Fruit fly (Drosophila melanogaster) whole organism, embryonic: ENCODE measurements around the gene CG14232.

Source experiments
- Bgb ChIP-seq: fragments of 200-800 bp; sonication (Bioruptor generic); IDR thresholded peaks from 2 replicates; pipeline ENCODE4 v1.3.6; 2022; ENCODE audit warnings: missing biosample characterization, missing genetic modification characterization; ENCODE audit not compliant: partially characterized antibody
- CG13296 ChIP-seq: fragments of 200-800 bp; sonication (Bioruptor generic); optimal IDR thresholded peaks from 3 replicates; lab custom pipeline; 2018; ENCODE audit warnings: missing biosample characterization, mild to moderate bottlenecking, missing genetic modification characterization
- CG16863 ChIP-seq: fragments of 200-800 bp; sonication (Bioruptor generic); optimal IDR thresholded peaks from 3 replicates; lab custom pipeline; 2016; ENCODE audit warnings: missing biosample characterization, missing genetic modification characterization
- CG17361 ChIP-seq: fragments of 200-800 bp; sonication (Bioruptor generic); IDR thresholded peaks from 3 replicates; pipeline ENCODE4 v1.3.6; 2022; ENCODE audit warnings: missing biosample characterization, missing genetic modification characterization
- CG17385 ChIP-seq: fragments of 200-800 bp; sonication (Bioruptor generic); optimal IDR thresholded peaks from 3 replicates; lab custom pipeline; 2018; ENCODE audit warnings: missing biosample characterization, mild to moderate bottlenecking, missing genetic modification characterization
- CG18599 ChIP-seq: fragments of 200-800 bp; sonication (Bioruptor generic); optimal IDR thresholded peaks from 3 replicates; lab custom pipeline; 2017; ENCODE audit warnings: missing biosample characterization, missing genetic modification characterization, mild to moderate bottlenecking, moderate library complexity, missing genetic modification reagents
- CG18764 ChIP-seq: fragments of 200-800 bp; sonication (Bioruptor generic); optimal IDR thresholded peaks from 3 replicates; lab custom pipeline; 2016; ENCODE audit warnings: missing biosample characterization, missing genetic modification characterization
- CG30403 ChIP-seq: fragments of 200-800 bp; sonication (Bioruptor generic); optimal IDR thresholded peaks from 3 replicates; lab custom pipeline; 2016; ENCODE audit warnings: missing biosample characterization, missing genetic modification characterization
- CG3163 ChIP-seq: fragments of 200-800 bp; sonication (Bioruptor generic); optimal IDR thresholded peaks from 3 replicates; lab custom pipeline; 2016; ENCODE audit warnings: missing biosample characterization, missing genetic modification characterization
- CG32532 ChIP-seq: fragments of 200-800 bp; sonication (Bioruptor generic); IDR thresholded peaks from 2 replicates; pipeline ENCODE4 v1.3.6; 2022; ENCODE audit warnings: missing biosample characterization, missing genetic modification characterization
- CG3995 ChIP-seq: fragments of 200-800 bp; sonication (Bioruptor generic); optimal IDR thresholded peaks from 3 replicates; lab custom pipeline; 2016; ENCODE audit warnings: missing biosample characterization, missing genetic modification characterization
- CG42726 ChIP-seq: fragments of 200-800 bp; sonication (Bioruptor generic); IDR thresholded peaks from 2 replicates; pipeline ENCODE4 v1.3.6; 2022; ENCODE audit warnings: missing biosample characterization, missing genetic modification characterization; ENCODE audit not compliant: partially characterized antibody
- CG7928 ChIP-seq: fragments of 200-800 bp; sonication (Bioruptor generic); optimal IDR thresholded peaks from 2 replicates; lab custom pipeline; 2017; ENCODE audit warnings: missing biosample characterization, mild to moderate bottlenecking, missing genetic modification characterization
- CG9215 ChIP-seq: fragments of 200-800 bp; sonication (Bioruptor generic); IDR thresholded peaks from 2 replicates; pipeline ENCODE4 v1.3.6; 2022; ENCODE audit warnings: missing biosample characterization, missing genetic modification characterization
- CG9876 ChIP-seq: fragments of 200-800 bp; sonication (Bioruptor generic); optimal IDR thresholded peaks from 2 replicates; lab custom pipeline; 2016; ENCODE audit warnings: missing biosample characterization, missing genetic modification characterization
- CoRest ChIP-seq: fragments of 200-800 bp; sonication (Bioruptor generic); optimal IDR thresholded peaks from 3 replicates; lab custom pipeline; 2018; ENCODE audit warnings: missing biosample characterization, mild to moderate bottlenecking, missing genetic modification characterization, moderate library complexity
- Doc3 ChIP-seq: fragments of 200-800 bp; sonication (Bioruptor generic); IDR thresholded peaks from 3 replicates; pipeline ENCODE4 v1.3.6; 2022; ENCODE audit warnings: missing biosample characterization, missing genetic modification characterization; ENCODE audit not compliant: partially characterized antibody
- Gug ChIP-seq: fragments of 200-800 bp; sonication (Bioruptor generic); IDR thresholded peaks from 4 replicates; pipeline ENCODE4 v1.3.6; 2022; ENCODE audit warnings: missing biosample characterization, missing genetic modification characterization
- HmgZ ChIP-seq: fragments of 200-800 bp; sonication (Bioruptor generic); optimal IDR thresholded peaks from 2 replicates; lab custom pipeline; 2018; ENCODE audit warnings: missing biosample characterization, mild to moderate bottlenecking, missing genetic modification characterization
- Lhr ChIP-seq: fragments of 200-800 bp; sonication (Bioruptor generic); optimal IDR thresholded peaks from 3 replicates; lab custom pipeline; 2017; ENCODE audit warnings: mild to moderate bottlenecking, missing biosample characterization, missing genetic modification reagents, missing genetic modification characterization
- MESR4 ChIP-seq: fragments of 200-800 bp; sonication (Bioruptor generic); optimal IDR thresholded peaks from 2 replicates; lab custom pipeline; 2018; ENCODE audit warnings: missing biosample characterization, mild to moderate bottlenecking, missing genetic modification characterization, moderate library complexity
- Med ChIP-seq: fragments of 200-800 bp; sonication (Bioruptor generic); peaks from one replicate; lab custom pipeline; 2016; ENCODE audit warnings: missing biosample characterization, missing genetic modification characterization, mild to moderate bottlenecking, inconsistent platforms, moderate library complexity
- Meics ChIP-seq: fragments of 200-800 bp; sonication (Bioruptor generic); optimal IDR thresholded peaks from 2 replicates; lab custom pipeline; 2017; ENCODE audit warnings: missing biosample characterization, mild to moderate bottlenecking, missing genetic modification characterization
- Sry-β ChIP-seq: fragments of 200-800 bp; sonication (Bioruptor generic); optimal IDR thresholded peaks from 2 replicates; lab custom pipeline; 2018; ENCODE audit warnings: missing biosample characterization, mild to moderate bottlenecking, missing genetic modification characterization, moderate library complexity
- Ssrp ChIP-seq: fragments of 200-800 bp; sonication (Bioruptor generic); optimal IDR thresholded peaks from 2 replicates; lab custom pipeline; 2018; ENCODE audit warnings: missing biosample characterization, mild to moderate bottlenecking, missing genetic modification characterization, moderate library complexity
- Trl ChIP-seq, 3 experiments: fragments of >200 bp in 2 of 3; fragments of 200-800 bp in 1 of 3; sonication (Bioruptor generic) in 1 of 3; optimal IDR thresholded peaks; 2 replicates in 1 of 3; 3 replicates in 2 of 3; lab custom pipeline; 2016 to 2017; ENCODE audit warnings: missing biosample characterization in 1 of 3, missing genetic modification characterization in 1 of 3
- YL-1 ChIP-seq: fragments of 200-800 bp; sonication (Bioruptor generic); optimal IDR thresholded peaks from 3 replicates; lab custom pipeline; 2017; ENCODE audit warnings: missing biosample characterization, mild to moderate bottlenecking, missing genetic modification characterization
- abd-A ChIP-seq: fragments of 200-800 bp; sonication (Bioruptor generic); optimal IDR thresholded peaks from 3 replicates; lab custom pipeline; 2019; ENCODE audit warnings: missing biosample characterization, mild to moderate bottlenecking, missing genetic modification characterization, moderate library complexity
- ato ChIP-seq: fragments of 200-800 bp; sonication (Bioruptor generic); IDR thresholded peaks from 2 replicates; pipeline ENCODE4 v1.3.6; 2022; ENCODE audit warnings: missing biosample characterization, missing genetic modification characterization; ENCODE audit not compliant: partially characterized antibody
- btn ChIP-seq: fragments of 200-800 bp; sonication (Bioruptor generic); optimal IDR thresholded peaks from 2 replicates; lab custom pipeline; 2016; ENCODE audit warnings: missing biosample characterization, missing genetic modification characterization
- crol ChIP-seq: fragments of 200-800 bp; sonication (Bioruptor generic); IDR thresholded peaks from 2 replicates; pipeline ENCODE4 v1.3.6; 2022; ENCODE audit warnings: missing biosample characterization, missing genetic modification characterization
- dpn ChIP-seq, 2 experiments: fragments of 200-800 bp; sonication (Bioruptor generic); optimal IDR thresholded peaks; 3 replicates each; lab custom pipeline; 2016; ENCODE audit warnings: missing biosample characterization in 2 of 2, missing genetic modification characterization in 2 of 2
- ewg ChIP-seq: fragments of 200-800 bp; sonication (Bioruptor generic); optimal IDR thresholded peaks from 3 replicates; lab custom pipeline; 2017; ENCODE audit warnings: mild to moderate bottlenecking, missing biosample characterization, missing genetic modification reagents, missing genetic modification characterization
- grau ChIP-seq: fragments of 200-800 bp; optimal IDR thresholded peaks from 3 replicates; lab custom pipeline; 2019; ENCODE audit warnings: missing biosample characterization, mild to moderate bottlenecking, missing genetic modification characterization, moderate library complexity
- hb ChIP-seq: fragments of 200-800 bp; sonication (Bioruptor generic); IDR thresholded peaks from 3 replicates; pipeline ENCODE4 v1.3.6; 2022; ENCODE audit warnings: missing biosample characterization, missing genetic modification characterization; ENCODE audit not compliant: partially characterized antibody
- hkb ChIP-seq, 2 experiments: fragments of 200-800 bp in 1 of 2; fragments of >200 bp in 1 of 2; sonication (Bioruptor generic) in 1 of 2; IDR thresholded peaks in 1 of 2; optimal IDR thresholded peaks in 1 of 2; 2 replicates each; pipeline versions ENCODE4 v1.3.6 to Lab custom; 2017 to 2022; ENCODE audit warnings: missing biosample characterization in 1 of 2, missing genetic modification characterization in 1 of 2
- kay ChIP-seq: fragments of 200-800 bp; sonication (Bioruptor generic); optimal IDR thresholded peaks from 2 replicates; lab custom pipeline; 2016; ENCODE audit warnings: missing biosample characterization, missing genetic modification characterization
- lilli ChIP-seq: fragments of 200-800 bp; sonication (Bioruptor generic); optimal IDR thresholded peaks from 3 replicates; lab custom pipeline; 2016; ENCODE audit warnings: missing biosample characterization, missing genetic modification characterization
- mirr ChIP-seq: fragments of 200-800 bp; sonication (Bioruptor generic); optimal IDR thresholded peaks from 3 replicates; lab custom pipeline; 2018; ENCODE audit warnings: missing biosample characterization, mild to moderate bottlenecking, missing genetic modification characterization
- otp ChIP-seq: fragments of 200-800 bp; sonication (Bioruptor generic); IDR thresholded peaks from 3 replicates; pipeline ENCODE4, ENCODE4 v1.3.6; 2022; ENCODE audit warnings: missing biosample characterization, missing genetic modification characterization
- slbo ChIP-seq: fragments of 200-800 bp; sonication (Bioruptor generic); IDR thresholded peaks from 2 replicates; pipeline ENCODE4 v1.3.6; 2022; ENCODE audit warnings: missing biosample characterization, missing genetic modification characterization
- sna ChIP-seq: fragments of 200-800 bp; sonication (Bioruptor generic); IDR thresholded peaks from 2 replicates; pipeline ENCODE4 v1.3.6; 2022; ENCODE audit warnings: missing biosample characterization, missing genetic modification characterization; ENCODE audit not compliant: partially characterized antibody
- sug ChIP-seq: fragments of 200-800 bp; optimal IDR thresholded peaks from 2 replicates; lab custom pipeline; 2019; ENCODE audit warnings: missing biosample characterization, mild to moderate bottlenecking, missing genetic modification characterization, moderate library complexity
- tll ChIP-seq, 2 experiments: fragments of 200-800 bp in 1 of 2; fragments of >200 bp in 1 of 2; sonication (Bioruptor generic) in 1 of 2; optimal IDR thresholded peaks; 2 replicates each; lab custom pipeline; 2017 to 2019; ENCODE audit warnings: missing biosample characterization in 2 of 2, missing genetic modification characterization in 2 of 2, mild to moderate bottlenecking in 1 of 2, moderate library complexity in 1 of 2
- unpg ChIP-seq: fragments of 200-800 bp; sonication (Bioruptor generic); optimal IDR thresholded peaks from 3 replicates; lab custom pipeline; 2018; ENCODE audit warnings: missing biosample characterization, mild to moderate bottlenecking, missing genetic modification characterization, moderate library complexity
- zfh2 ChIP-seq: fragments of 200-800 bp; sonication (Bioruptor generic); optimal IDR thresholded peaks from 2 replicates; lab custom pipeline; 2016; ENCODE audit warnings: missing biosample characterization, missing genetic modification characterization

Gene CG14232

dm6 chrX:19683040-19683875 lies 20.8 kb downstream of the CG14232 start, which contains the start of the genes dome and Ubqn (continued):
- TF ChIP-seq CG18764, result no peak
- peak; percentile 98 for TF ChIP-seq Trl (optimal IDR thresholded peaks at IDR 0.05; lab: Kevin White, UChicago)
- TF ChIP-seq Trl (GFP tag; optimal IDR thresholded peaks at IDR 0.05; lab: Kevin White, UChicago), result peak; percentile 22
- peak; percentile 4 for TF ChIP-seq mirr (GFP tag; lab: Kevin White, UChicago)
- TF ChIP-seq ewg (GFP tag; lab: Kevin White, UChicago), result peak; percentile 27
- TF ChIP-seq CG9215, result 0 out of 2 replicates have a peak, but pooled peaks have one; percentile 14
- TF ChIP-seq sna (GFP tag; lab: Robert Waterston, UW), result peak; percentile 88
- TF ChIP-seq CG7928 (GFP tag; lab: Kevin White, UChicago), result peak; percentile 94
- TF ChIP-seq abd-A (tag; lab: Kevin White, UChicago), result no peak
- peak; percentile 82 for TF ChIP-seq Doc3 (GFP tag; lab: Robert Waterston, UW)
- TF ChIP-seq lilli (GFP tag; lab: Kevin White, UChicago), result peak; percentile 31
- TF ChIP-seq CG3995 (GFP tag; lab: Kevin White, UChicago), result peak; percentile 42
- TF ChIP-seq CG13296 (GFP tag; lab: Kevin White, UChicago), result peak; percentile 23
- peak; percentile 71 for TF ChIP-seq kay
- TF ChIP-seq MESR4 (GFP tag; lab: Kevin White, UChicago), result peak; percentile 74
- peak; percentile 35 for TF ChIP-seq CG18599 (GFP tag; lab: Kevin White, UChicago)
- peak; percentile 88 for TF ChIP-seq Bgb (GFP tag; lab: Robert Waterston, UW)
- TF ChIP-seq tll (GFP tag; optimal IDR thresholded peaks at IDR 0.05; lab: Kevin White, UChicago), result peak; percentile 93 to 94
- no peak for TF ChIP-seq Gug (GFP tag; lab: Robert Waterston, UW)
- TF ChIP-seq hkb (optimal IDR thresholded peaks at IDR 0.05; lab: Kevin White, UChicago), result peak; percentile 63
- 0 out of 2 replicates have a peak, but pooled peaks have one; percentile 22 for TF ChIP-seq hkb (GFP tag; IDR thresholded peaks at IDR 0.05; lab: Robert Waterston, UW)
- peak; percentile 82 for TF ChIP-seq ato (GFP tag; lab: Robert Waterston, UW)
- no peak for TF ChIP-seq btn (GFP tag; lab: Kevin White, UChicago)
- TF ChIP-seq zfh2 (GFP tag; lab: Kevin White, UChicago), result peak; percentile 27
- peak; percentile 74 for TF ChIP-seq sug (tag; lab: Kevin White, UChicago)
- peak; percentile 36 for TF ChIP-seq Meics (GFP tag; lab: Kevin White, UChicago)
- TF ChIP-seq CG3163, result peak; percentile 60
- peak; percentile 44 for TF ChIP-seq CG17385 (GFP tag; lab: Kevin White, UChicago)
- peak; percentile 93 for TF ChIP-seq hb (GFP tag; lab: Robert Waterston, UW)
- TF ChIP-seq Ssrp (tag; lab: Kevin White, UChicago), result no peak
- peak; percentile 10 for TF ChIP-seq HmgZ
- no peak for TF ChIP-seq slbo (GFP tag; lab: Robert Waterston, UW)
- TF ChIP-seq crol, result peak; percentile 92
- peak; percentile 65; the same call in 1 of the 2 replicates for TF ChIP-seq CG42726 (GFP tag; lab: Robert Waterston, UW)
- peak; percentile 58 for TF ChIP-seq Sry-β (GFP tag; lab: Kevin White, UChicago)
- peak; percentile 17 for TF ChIP-seq CG30403 (GFP tag; lab: Kevin White, UChicago)
- no peak for TF ChIP-seq otp
- peak; percentile 1 for TF ChIP-seq grau (tag; lab: Kevin White, UChicago)
- TF ChIP-seq CG16863 (GFP tag; lab: Kevin White, UChicago), result peak; percentile 46
- TF ChIP-seq CG9876 (GFP tag; lab: Kevin White, UChicago), result no peak
- TF ChIP-seq Lhr (GFP tag; lab: Kevin White, UChicago), result peak; percentile 39
- peak; percentile 77 for TF ChIP-seq Med (GFP tag; lab: Kevin White, UChicago)
- peak in 1 of 2 experiments; percentile 30 for TF ChIP-seq dpn (GFP tag; optimal IDR thresholded peaks at IDR 0.05; lab: Kevin White, UChicago)
- peak; percentile 1 for TF ChIP-seq CoRest (tag; lab: Kevin White, UChicago)
- peak; percentile 61 for TF ChIP-seq YL-1 (GFP tag; lab: Kevin White, UChicago)
- TF ChIP-seq unpg (GFP tag; lab: Kevin White, UChicago), result peak; percentile 7
- TF ChIP-seq CG32532 (GFP tag; lab: Robert Waterston, UW), result peak; percentile 60; the same call in 1 of the 2 replicates
- TF ChIP-seq CG17361 (GFP tag; lab: Robert Waterston, UW), result peak; percentile 67; the same call in 2 of the 3 replicates
